Fruit fly (Drosophila melanogaster) whole organism, prepupa: ENCODE data around the gene CG17776.
A peak's percentile ranks its signal among the peaks of the same experiment; 100 is the strongest.

Experiments
- CG10631 ChIP-seq: fragments of 200-800 bp; sonication (Bioruptor generic); optimal IDR thresholded peaks from 2 replicates; lab custom pipeline; 2016; ENCODE audit warnings: missing biosample characterization, missing genetic modification characterization
- CG11294 ChIP-seq: fragments of 200-800 bp; sonication (Bioruptor generic); IDR thresholded peaks from 2 replicates; pipeline ENCODE4 v1.3.6; 2022; ENCODE audit warnings: missing biosample characterization, missing genetic modification characterization
- CG11902 ChIP-seq: fragments of 200-800 bp; sonication (Bioruptor generic); optimal IDR thresholded peaks from 3 replicates; lab custom pipeline; 2016; ENCODE audit warnings: missing biosample characterization, missing genetic modification characterization
- CG15336 ChIP-seq: fragments of 200-800 bp; sonication (Bioruptor generic); IDR thresholded peaks from 2 replicates; pipeline ENCODE4 v1.3.6; 2022; ENCODE audit warnings: missing biosample characterization, missing genetic modification characterization
- CG1621 ChIP-seq: fragments of 200-800 bp; sonication (Bioruptor generic); optimal IDR thresholded peaks from 3 replicates; lab custom pipeline; 2018; ENCODE audit warnings: missing biosample characterization, mild to moderate bottlenecking, missing genetic modification characterization
- CG3032 ChIP-seq: fragments of 200-800 bp; optimal IDR thresholded peaks from 2 replicates; lab custom pipeline; 2019; ENCODE audit warnings: missing biosample characterization, mild to moderate bottlenecking, missing genetic modification characterization, moderate library complexity
- CG32006 ChIP-seq: fragments of 200-800 bp; sonication (Bioruptor generic); optimal IDR thresholded peaks from 3 replicates; lab custom pipeline; 2017; ENCODE audit warnings: missing biosample characterization, mild to moderate bottlenecking, missing genetic modification characterization
- CG4318 ChIP-seq: fragments of 200-800 bp; sonication (Bioruptor generic); optimal IDR thresholded peaks from 3 replicates; lab custom pipeline; 2017; ENCODE audit warnings: missing biosample characterization, mild to moderate bottlenecking, missing genetic modification characterization
- CG6163 ChIP-seq: fragments of 200-800 bp; sonication (Bioruptor generic); IDR thresholded peaks from 3 replicates; pipeline ENCODE4 v1.3.6; 2022; ENCODE audit warnings: missing biosample characterization, missing genetic modification characterization
- CG6276 ChIP-seq: fragments of 200-800 bp; sonication (Bioruptor generic); optimal IDR thresholded peaks from 2 replicates; lab custom pipeline; 2017; ENCODE audit warnings: missing biosample characterization, mild to moderate bottlenecking, missing genetic modification characterization
- CG6792 ChIP-seq: fragments of 200-800 bp; sonication (Bioruptor generic); optimal IDR thresholded peaks from 3 replicates; lab custom pipeline; 2016; ENCODE audit warnings: missing biosample characterization, missing genetic modification characterization
- CG6808 ChIP-seq: fragments of 200-800 bp; sonication (Bioruptor generic); optimal IDR thresholded peaks from 3 replicates; lab custom pipeline; 2017; ENCODE audit warnings: missing biosample characterization, missing genetic modification characterization, mild to moderate bottlenecking, moderate library complexity, missing genetic modification reagents
- CG6854 ChIP-seq: fragments of 200-800 bp; sonication (Bioruptor generic); optimal IDR thresholded peaks from 2 replicates; lab custom pipeline; 2017; ENCODE audit warnings: missing biosample characterization, mild to moderate bottlenecking, missing genetic modification characterization
- CG7368 ChIP-seq: fragments of 200-800 bp; sonication (Bioruptor generic); optimal IDR thresholded peaks from 3 replicates; lab custom pipeline; 2016; ENCODE audit warnings: missing biosample characterization, missing genetic modification characterization
- CG8119 ChIP-seq: fragments of 200-800 bp; sonication (Bioruptor generic); IDR thresholded peaks from 3 replicates; pipeline ENCODE4 v1.3.6; 2022; ENCODE audit warnings: missing biosample characterization, missing genetic modification characterization
- CG8632 ChIP-seq: fragments of 200-800 bp; sonication (Bioruptor generic); optimal IDR thresholded peaks from 3 replicates; lab custom pipeline; 2016; ENCODE audit warnings: missing biosample characterization, missing genetic modification characterization
- CG9139 ChIP-seq: fragments of 200-800 bp; sonication (Bioruptor generic); optimal IDR thresholded peaks from 3 replicates; lab custom pipeline; 2017; ENCODE audit warnings: missing biosample characterization, mild to moderate bottlenecking, missing genetic modification characterization
- Eip75B ChIP-seq: fragments of 200-800 bp; sonication (Bioruptor generic); optimal IDR thresholded peaks from 3 replicates; lab custom pipeline; 2016; ENCODE audit warnings: missing biosample characterization, missing genetic modification characterization
- Eip78C ChIP-seq: fragments of 200-800 bp; sonication (Bioruptor generic); peaks from one replicate; lab custom pipeline; 2016; ENCODE audit warnings: missing biosample characterization, missing genetic modification characterization
- Ets21C ChIP-seq: fragments of 200-800 bp; sonication (Bioruptor generic); optimal IDR thresholded peaks from 3 replicates; lab custom pipeline; 2016; ENCODE audit warnings: missing biosample characterization, missing genetic modification characterization
- Ets96B ChIP-seq: fragments of 200-800 bp; optimal IDR thresholded peaks from 2 replicates; lab custom pipeline; 2019; ENCODE audit warnings: missing biosample characterization, mild to moderate bottlenecking, missing genetic modification characterization, moderate library complexity
- Gug ChIP-seq: fragments of 200-800 bp; sonication (Bioruptor generic); IDR thresholded peaks from 2 replicates; pipeline ENCODE4 v1.3.6; 2022; ENCODE audit warnings: missing biosample characterization, missing genetic modification characterization
- Hr4 ChIP-seq: fragments of 200-800 bp; sonication (Bioruptor generic); optimal IDR thresholded peaks from 3 replicates; lab custom pipeline; 2016; ENCODE audit warnings: missing biosample characterization, missing genetic modification characterization
- Lpt ChIP-seq: fragments of 200-800 bp; sonication (Bioruptor generic); optimal IDR thresholded peaks from 3 replicates; lab custom pipeline; 2016; ENCODE audit warnings: missing biosample characterization, missing genetic modification characterization
- Met ChIP-seq: fragments of 200-800 bp; sonication (Bioruptor generic); optimal IDR thresholded peaks from 3 replicates; lab custom pipeline; 2016; ENCODE audit warnings: missing biosample characterization, missing genetic modification characterization
- Sox102F ChIP-seq: fragments of 200-800 bp; sonication (Bioruptor generic); optimal IDR thresholded peaks from 2 replicates; lab custom pipeline; 2016; ENCODE audit warnings: missing biosample characterization, mild to moderate bottlenecking, missing genetic modification characterization
- Sox14 ChIP-seq: fragments of 200-800 bp; sonication (Bioruptor generic); optimal IDR thresholded peaks from 3 replicates; lab custom pipeline; 2016; ENCODE audit warnings: missing biosample characterization, missing genetic modification characterization
- achi ChIP-seq: fragments of 200-800 bp; sonication (Bioruptor generic); optimal IDR thresholded peaks from 3 replicates; lab custom pipeline; 2016; ENCODE audit warnings: missing biosample characterization, missing genetic modification characterization
- acj6 ChIP-seq: fragments of 200-800 bp; sonication (Bioruptor generic); optimal IDR thresholded peaks from 3 replicates; lab custom pipeline; 2016; ENCODE audit warnings: missing biosample characterization, missing genetic modification characterization
- dac ChIP-seq: fragments of 200-800 bp; sonication (Bioruptor generic); optimal IDR thresholded peaks from 2 replicates; lab custom pipeline; 2017; ENCODE audit warnings: missing biosample characterization, mild to moderate bottlenecking, missing genetic modification characterization
- eg ChIP-seq: fragments of 200-800 bp; sonication (Bioruptor generic); IDR thresholded peaks from 3 replicates; pipeline ENCODE4 v1.3.6; 2022; ENCODE audit warnings: missing biosample characterization, missing genetic modification characterization
- esn ChIP-seq: fragments of 200-800 bp; sonication (Bioruptor generic); optimal IDR thresholded peaks from 2 replicates; lab custom pipeline; 2016; ENCODE audit warnings: missing biosample characterization, mild to moderate bottlenecking, missing genetic modification characterization, moderate library complexity
- fd59A ChIP-seq: fragments of 200-800 bp; sonication (Bioruptor generic); optimal IDR thresholded peaks from 2 replicates; lab custom pipeline; 2017; ENCODE audit warnings: missing biosample characterization, mild to moderate bottlenecking, missing genetic modification characterization, missing genetic modification reagents
- net ChIP-seq: fragments of 200-800 bp; sonication (Bioruptor generic); optimal IDR thresholded peaks from 3 replicates; lab custom pipeline; 2016; ENCODE audit warnings: missing biosample characterization, missing genetic modification characterization
- pdm3 ChIP-seq: fragments of 200-800 bp; sonication (Bioruptor generic); optimal IDR thresholded peaks from 3 replicates; lab custom pipeline; 2016; ENCODE audit warnings: missing biosample characterization, missing genetic modification characterization
- salr ChIP-seq, 2 experiments: fragments of 200-800 bp; sonication (Bioruptor generic); optimal IDR thresholded peaks; 3 replicates each; lab custom pipeline; 2016 to 2018; ENCODE audit warnings: missing biosample characterization in 2 of 2, missing genetic modification characterization in 2 of 2, mild to moderate bottlenecking in 1 of 2
- spab ChIP-seq: fragments of 200-800 bp; sonication (Bioruptor generic); optimal IDR thresholded peaks from 2 replicates; lab custom pipeline; 2017; ENCODE audit warnings: missing biosample characterization, mild to moderate bottlenecking, missing genetic modification characterization, missing genetic modification reagents
- ss ChIP-seq, 2 experiments: fragments of 200-800 bp; sonication (Bioruptor generic); optimal IDR thresholded peaks; 2 replicates in 1 of 2; 3 replicates in 1 of 2; lab custom pipeline; 2017 to 2018; ENCODE audit warnings: mild to moderate bottlenecking in 2 of 2, missing biosample characterization in 2 of 2, missing genetic modification characterization in 2 of 2, moderate library complexity in 1 of 2
- svp ChIP-seq: fragments of 200-800 bp; sonication (Bioruptor generic); peaks from one replicate; lab custom pipeline; 2016; ENCODE audit warnings: missing biosample characterization, missing genetic modification characterization

The CG17776 gene

dm6 chrX:2162130-2162907 is 22.2 kb upstream of the CG17776 start, which contains the start of the genes Cyp4d1 and CG3630:
Cyp4d1 (minus strand) TSS chrX:2162180.
CG3630 (plus strand) TSS chrX:2162196.
- TF ChIP-seq fd59A (GFP tag; lab: Kevin White, UChicago) (no peak), svp (GFP tag; lab: Kevin White, UChicago) (peak; percentile 96), CG6276 (GFP tag; lab: Kevin White, UChicago) (no peak)
- TF ChIP-seq, all 60 proteins: peak for 1

DNA sequence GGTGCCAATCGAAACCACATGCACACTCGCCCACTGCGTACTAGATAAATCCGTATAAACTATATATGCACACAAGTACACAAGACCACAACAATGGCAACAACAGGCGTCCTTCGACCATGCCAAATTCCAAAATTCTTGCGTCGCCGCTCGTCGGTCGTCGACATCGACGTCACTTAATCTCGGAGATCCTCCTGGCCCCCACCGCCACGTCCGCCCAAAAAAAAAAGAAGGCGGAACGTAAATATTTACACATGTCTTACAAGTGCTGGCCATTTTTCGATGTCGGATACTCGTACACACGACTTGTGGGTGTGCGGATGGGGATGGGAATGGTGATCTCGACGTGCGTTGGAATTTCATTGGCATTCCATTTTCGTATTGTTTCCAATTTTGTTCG is 21.2 kb upstream of the CG17776 start:
- TF ChIP-seq CG11902 (GFP tag; lab: Kevin White, UChicago) (no peak), Met (GFP tag; lab: Kevin White, UChicago) (no peak), CG9139 (GFP tag; lab: Kevin White, UChicago) (no peak), Sox14 (GFP tag; lab: Kevin White, UChicago) (no peak), CG6792 (GFP tag; lab: Kevin White, UChicago) (no peak), CG1621 (tag; lab: Kevin White, UChicago) (no peak), CG11294 (GFP tag; lab: Robert Waterston, UW) (no peak), Ets21C (GFP tag; lab: Kevin White, UChicago) (no peak), achi (GFP tag; lab: Kevin White, UChicago) (no peak), CG7368 (GFP tag; lab: Kevin White, UChicago) (no peak), salr (GFP tag; optimal IDR thresholded peaks at IDR 0.05; lab: Kevin White, UChicago) (no peak), CG10631 (no peak), fd59A (GFP tag; lab: Kevin White, UChicago) (no peak), esn (GFP tag; lab: Kevin White, UChicago) (no peak), Eip75B (GFP tag; lab: Kevin White, UChicago) (no peak), CG3032 (tag; lab: Kevin White, UChicago) (no peak), CG8632 (GFP tag; lab: Kevin White, UChicago) (no peak), ss (GFP tag; optimal IDR thresholded peaks at IDR 0.05; lab: Kevin White, UChicago) (no peak), spab (GFP tag; lab: Kevin White, UChicago) (no peak), net (GFP tag; lab: Kevin White, UChicago) (no peak)

DNA sequence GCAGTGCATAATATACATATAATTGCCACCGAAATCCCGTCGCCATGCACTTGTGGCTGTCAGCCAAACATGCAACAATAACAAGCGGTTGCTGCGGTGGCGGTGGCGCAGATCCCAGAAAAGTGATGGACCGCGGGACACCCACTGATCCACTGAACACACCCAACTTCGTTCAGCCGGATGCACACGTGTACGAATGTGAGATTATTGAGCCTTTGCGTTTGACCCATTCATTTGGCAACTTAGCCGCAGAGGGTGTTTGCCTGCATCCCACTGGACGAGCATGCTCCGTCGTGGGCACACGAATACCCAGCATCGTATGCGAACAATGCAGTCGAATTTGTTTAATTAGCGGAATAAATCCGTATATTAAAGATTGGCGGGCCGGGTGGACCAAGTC is 19.1 kb upstream of the CG17776 start:
- TF ChIP-seq Ets21C (GFP tag; lab: Kevin White, UChicago) = no peak
- no peak for TF ChIP-seq acj6
- peak; percentile 7 for TF ChIP-seq pdm3
- TF ChIP-seq CG6808 (GFP tag; lab: Kevin White, UChicago) = no peak
- TF ChIP-seq dac (GFP tag; lab: Kevin White, UChicago) = peak; percentile 15
- TF ChIP-seq eg (GFP tag; lab: Robert Waterston, UW) = peak; percentile 81
- peak; percentile 36; the same call in 1 of the 2 replicates for TF ChIP-seq Gug (GFP tag; lab: Robert Waterston, UW)
- peak; percentile 35 for TF ChIP-seq Lpt (GFP tag; lab: Kevin White, UChicago)
- TF ChIP-seq CG6163 (GFP tag; lab: Robert Waterston, UW) = peak; percentile 55
- TF ChIP-seq Ets96B (tag; lab: Kevin White, UChicago) = no peak
- TF ChIP-seq CG15336 (GFP tag; lab: Robert Waterston, UW) = peak; percentile 72
- TF ChIP-seq CG11294 (GFP tag; lab: Robert Waterston, UW) = peak; percentile 23; the same call in 1 of the 2 replicates
- peak; percentile 14 for TF ChIP-seq Eip78C (GFP tag; lab: Kevin White, UChicago)
- no peak for TF ChIP-seq CG1621 (tag; lab: Kevin White, UChicago)
- no peak for TF ChIP-seq CG6854
- no peak for TF ChIP-seq achi (GFP tag; lab: Kevin White, UChicago)
- TF ChIP-seq Sox102F (GFP tag; lab: Kevin White, UChicago) = no peak
- TF ChIP-seq CG4318 = peak; percentile 0
- TF ChIP-seq CG8119 (GFP tag; lab: Robert Waterston, UW) = peak; percentile 66
- peak; percentile 53 for TF ChIP-seq Hr4 (GFP tag; lab: Kevin White, UChicago)
- TF ChIP-seq CG32006 (GFP tag; lab: Kevin White, UChicago) = peak; percentile 62
- TF ChIP-seq CG6276 (GFP tag; lab: Kevin White, UChicago) = peak; percentile 28
- TF ChIP-seq fd59A (GFP tag; lab: Kevin White, UChicago) = no peak
- peak; percentile 48 for TF ChIP-seq svp (GFP tag; lab: Kevin White, UChicago)
